Worm (Caenorhabditis elegans): ENCODE results near the gene tag-180.

DNA sequence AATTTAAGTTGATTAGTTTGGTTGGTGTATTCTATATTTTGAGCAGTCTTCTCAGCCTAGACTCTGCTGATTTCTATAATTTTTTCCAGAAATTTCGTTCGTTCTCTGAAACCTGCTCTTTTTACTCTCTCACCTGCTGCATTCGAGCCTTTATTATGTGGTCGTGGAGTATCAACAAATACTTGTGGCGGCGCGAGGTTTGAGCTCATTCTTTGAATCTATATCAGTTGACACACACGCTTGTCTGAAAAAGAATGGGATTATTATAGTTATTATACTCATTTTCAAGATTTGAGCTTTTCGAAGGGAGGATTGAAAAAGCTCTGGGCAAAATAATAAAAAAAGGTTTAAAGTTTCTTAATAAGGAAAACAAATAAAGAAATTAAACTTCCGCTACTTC, 46.8 kb upstream of the tag-180 start:
- no peak for TF ChIP-seq flt-1 (GFP tag; IDR thresholded peaks at IDR 0.05)
- TF ChIP-seq med-1 (GFP tag; optimal IDR thresholded peaks at IDR 0.05; ENCODE audit: insufficient read depth) = no peak
- no peak for TF ChIP-seq T22C8.4 (GFP tag; IDR thresholded peaks at IDR 0.05)
- TF ChIP-seq tab-1 (GFP tag; IDR thresholded peaks at IDR 0.05) = no peak
- no peak for TF ChIP-seq ztf-23 (GFP tag; IDR thresholded peaks at IDR 0.05)
